Fruit fly (Drosophila melanogaster) whole organism, wandering third instar larva: Measurements from ENCODE around the gene BckdhA.

ENCODE experiments used
- Abd-B ChIP-seq: fragments of >200 bp; optimal IDR thresholded peaks from 2 replicates; lab custom pipeline; 2017; ENCODE audit warnings: missing biosample characterization, missing genetic modification characterization
- CG32264 ChIP-seq: fragments of 200-800 bp; sonication (Bioruptor generic); optimal IDR thresholded peaks from 2 replicates; lab custom pipeline; 2016; ENCODE audit warnings: missing biosample characterization, missing genetic modification characterization
- CG9705 ChIP-seq: fragments of 200-800 bp; sonication (Bioruptor generic); optimal IDR thresholded peaks from 2 replicates; lab custom pipeline; 2018; ENCODE audit warnings: missing biosample characterization, mild to moderate bottlenecking, missing genetic modification characterization
- CrebA ChIP-seq: fragments of 200-800 bp; sonication (Bioruptor generic); optimal IDR thresholded peaks from 2 replicates; lab custom pipeline; 2016; ENCODE audit warnings: missing biosample characterization, mild to moderate bottlenecking, missing genetic modification characterization, borderline replicate concordance
- Dif ChIP-seq: fragments of 200-275, 200-300 bp; sonication (Bioruptor generic); optimal IDR thresholded peaks from 2 replicates; lab custom pipeline; 2018; ENCODE audit warnings: missing biosample characterization, missing genetic modification characterization; ENCODE audit not compliant: partially characterized antibody
- GATAd ChIP-seq: sonication (Bioruptor generic); optimal IDR thresholded peaks from 2 replicates; lab custom pipeline; 2016; ENCODE audit warnings: missing biosample characterization, missing genetic modification characterization
- HLH106 ChIP-seq: fragments of 200-800 bp; optimal IDR thresholded peaks from 3 replicates; lab custom pipeline; 2019; ENCODE audit warnings: missing biosample characterization, mild to moderate bottlenecking, missing genetic modification characterization, moderate library complexity
- Hnf4 ChIP-seq: fragments of 200-800 bp; sonication (Bioruptor generic); optimal IDR thresholded peaks from 2 replicates; lab custom pipeline; 2016; ENCODE audit warnings: missing biosample characterization, mild to moderate bottlenecking, missing genetic modification characterization
- Hr83 ChIP-seq: fragments of 200-300 bp; sonication (Bioruptor generic); optimal IDR thresholded peaks from 2 replicates; lab custom pipeline; 2016; ENCODE audit warnings: missing biosample characterization, mild to moderate bottlenecking, missing genetic modification characterization, moderate library complexity; ENCODE audit not compliant: poor library complexity, severe bottlenecking
- Jra ChIP-seq: sonication (Bioruptor generic); optimal IDR thresholded peaks from 2 replicates; lab custom pipeline; 2016; ENCODE audit warnings: missing biosample characterization, missing genetic modification characterization
- Mio ChIP-seq: sonication (Bioruptor generic); optimal IDR thresholded peaks from 2 replicates; lab custom pipeline; 2016; ENCODE audit warnings: missing biosample characterization, missing genetic modification characterization
- Myc ChIP-seq: fragments of >200 bp; optimal IDR thresholded peaks from 2 replicates; lab custom pipeline; 2017
- N ChIP-seq: fragments of >200 bp; optimal IDR thresholded peaks from 2 replicates; lab custom pipeline; 2018; ENCODE audit warnings: missing biosample characterization, missing external identifiers, missing genetic modification characterization
- OdsH ChIP-seq: fragments of 200-800 bp; sonication (Bioruptor generic); optimal IDR thresholded peaks from 2 replicates; lab custom pipeline; 2016; ENCODE audit warnings: missing biosample characterization, mild to moderate bottlenecking, missing genetic modification characterization
- Rel ChIP-seq, 2 experiments: fragments of 200-800 bp; sonication (Bioruptor generic) in 1 of 2; optimal IDR thresholded peaks; 2 replicates in 1 of 2; 3 replicates in 1 of 2; lab custom pipeline; 2016 to 2019; ENCODE audit warnings: mild to moderate bottlenecking in 2 of 2, missing biosample characterization in 2 of 2, missing genetic modification characterization in 2 of 2, moderate library complexity in 1 of 2
- Sp1 ChIP-seq: fragments of 200-800 bp; sonication (Bioruptor generic); optimal IDR thresholded peaks from 3 replicates; lab custom pipeline; 2019; ENCODE audit warnings: missing biosample characterization, mild to moderate bottlenecking, missing genetic modification characterization, moderate library complexity
- Vsx2 ChIP-seq: fragments of 200-300, 225-300 bp; sonication (Bioruptor generic); optimal IDR thresholded peaks from 2 replicates; lab custom pipeline; 2018; ENCODE audit warnings: missing biosample characterization, missing genetic modification characterization; ENCODE audit not compliant: partially characterized antibody
- br ChIP-seq: fragments of 200-800 bp; sonication (Bioruptor generic); optimal IDR thresholded peaks from 2 replicates; lab custom pipeline; 2016; ENCODE audit warnings: missing biosample characterization, missing genetic modification characterization
- brk ChIP-seq: fragments of 200-800 bp; sonication (Bioruptor generic); optimal IDR thresholded peaks from 2 replicates; lab custom pipeline; 2016; ENCODE audit warnings: missing biosample characterization, mild to moderate bottlenecking, missing genetic modification characterization
- dl ChIP-seq, 2 experiments: fragments of 175-275, 200-275 bp in 1 of 2; fragments of 200-275 bp in 1 of 2; sonication (Bioruptor generic); optimal IDR thresholded peaks; lab custom pipeline; 2018; ENCODE audit warnings: mild to moderate bottlenecking in 2 of 2, missing biosample characterization in 2 of 2, missing genetic modification characterization in 2 of 2, moderate library complexity in 2 of 2; ENCODE audit not compliant: partially characterized antibody in 2 of 2, insufficient read depth in 1 of 2
- dmrt93B ChIP-seq: fragments of 200-800 bp; sonication (Bioruptor generic); optimal IDR thresholded peaks from 2 replicates; lab custom pipeline; 2018; ENCODE audit warnings: missing biosample characterization, mild to moderate bottlenecking, missing genetic modification characterization
- dsf ChIP-seq: sonication (Bioruptor generic); optimal IDR thresholded peaks from 2 replicates; lab custom pipeline; 2016; ENCODE audit warnings: missing biosample characterization, missing genetic modification characterization, borderline replicate concordance
- ey ChIP-seq: fragments of 200-800 bp; sonication (Bioruptor generic); optimal IDR thresholded peaks from 2 replicates; lab custom pipeline; 2016; ENCODE audit warnings: missing biosample characterization, missing genetic modification characterization
- foxo ChIP-seq, 2 experiments: fragments of 200-800 bp; sonication (Bioruptor generic); optimal IDR thresholded peaks; 2 replicates in 1 of 2; 3 replicates in 1 of 2; lab custom pipeline; 2016 to 2017; ENCODE audit warnings: missing biosample characterization in 2 of 2, missing genetic modification characterization in 2 of 2
- fru ChIP-seq: fragments of 200-800 bp; sonication (Bioruptor generic); optimal IDR thresholded peaks from 3 replicates; lab custom pipeline; 2016; ENCODE audit warnings: missing biosample characterization, mild to moderate bottlenecking, missing genetic modification characterization
- h ChIP-seq: fragments of 200-800 bp; sonication (Bioruptor generic); optimal IDR thresholded peaks from 3 replicates; lab custom pipeline; 2016; ENCODE audit warnings: missing biosample characterization, mild to moderate bottlenecking, missing genetic modification characterization
- jim ChIP-seq: fragments of 175-275, 200-325 bp; sonication (Bioruptor generic); optimal IDR thresholded peaks from 2 replicates; lab custom pipeline; 2016; ENCODE audit warnings: missing biosample characterization, mild to moderate bottlenecking, missing genetic modification characterization
- lola ChIP-seq: fragments of >200 bp; optimal IDR thresholded peaks from 2 replicates; lab custom pipeline; 2017; ENCODE audit warnings: missing biosample characterization, missing genetic modification characterization
- pan ChIP-seq: fragments of >200 bp; optimal IDR thresholded peaks from 2 replicates; lab custom pipeline; 2017
- psq ChIP-seq: fragments of 200-800 bp; sonication (Bioruptor generic); optimal IDR thresholded peaks from 3 replicates; lab custom pipeline; 2017; ENCODE audit warnings: missing biosample characterization, mild to moderate bottlenecking, missing genetic modification characterization, moderate library complexity
- rgr ChIP-seq: fragments of 200-800 bp; sonication (Bioruptor generic); optimal IDR thresholded peaks from 3 replicates; lab custom pipeline; 2016; ENCODE audit warnings: missing biosample characterization, mild to moderate bottlenecking, missing genetic modification characterization
- sage ChIP-seq: fragments of 200-800 bp; sonication (Bioruptor generic); optimal IDR thresholded peaks from 2 replicates; lab custom pipeline; 2016; ENCODE audit warnings: missing biosample characterization, mild to moderate bottlenecking, missing genetic modification characterization
- sv ChIP-seq: fragments of 200-800 bp; sonication (Bioruptor generic); optimal IDR thresholded peaks from 3 replicates; lab custom pipeline; 2016; ENCODE audit warnings: missing biosample characterization, missing genetic modification characterization
- tai ChIP-seq: sonication (Bioruptor generic); optimal IDR thresholded peaks from 2 replicates; lab custom pipeline; 2016; ENCODE audit warnings: missing biosample characterization, missing genetic modification characterization
- usp ChIP-seq: fragments of >200 bp; optimal IDR thresholded peaks from 2 replicates; lab custom pipeline; 2017; ENCODE audit warnings: missing biosample characterization, missing genetic modification characterization
- woc ChIP-seq: sonication (Bioruptor generic); optimal IDR thresholded peaks from 2 replicates; lab custom pipeline; 2016; ENCODE audit warnings: missing biosample characterization, mild to moderate bottlenecking, missing genetic modification characterization

BckdhA gene

DNA sequence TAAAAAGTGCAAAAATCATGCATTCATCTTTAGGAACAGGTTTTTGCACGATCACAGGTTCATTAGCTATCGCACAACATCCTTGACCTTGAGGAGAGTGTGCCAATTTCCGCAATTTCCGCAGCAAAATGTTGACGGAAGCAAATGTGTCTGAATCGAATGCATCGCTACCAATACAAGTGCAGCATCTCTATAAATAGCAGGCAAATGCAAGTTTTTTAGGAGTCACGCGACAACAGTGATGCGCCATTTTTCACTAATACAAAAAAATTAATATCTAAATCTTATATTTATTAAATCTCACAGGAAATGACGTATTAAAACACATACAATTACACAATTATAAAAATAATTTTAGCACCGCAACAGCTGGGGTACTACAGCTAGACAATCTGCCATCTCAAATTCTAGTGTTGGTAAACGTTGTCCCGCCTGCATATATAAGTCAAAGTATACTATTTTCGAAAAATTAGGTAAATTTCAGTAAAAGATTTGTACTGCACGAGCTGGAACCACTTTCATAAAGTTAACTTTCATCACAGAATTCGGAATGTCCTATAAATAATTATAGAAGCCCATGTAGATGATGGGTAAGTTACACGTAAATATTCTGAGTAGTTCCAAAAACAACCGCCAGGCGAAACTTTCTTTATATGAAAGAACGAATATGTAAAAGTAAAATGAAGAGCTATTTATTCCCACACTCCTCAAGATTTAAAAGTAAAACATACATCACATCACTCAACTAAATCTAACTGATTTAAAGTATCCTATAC lies 18.4 kb downstream of the BckdhA start, which contains the start of gene CG9399 (continued):
- peak; percentile 98 for TF ChIP-seq rgr
- TF ChIP-seq sage (GFP tag; lab: Kevin White, UChicago), result peak; percentile 89
- TF ChIP-seq CG32264, result peak; percentile 86

DNA sequence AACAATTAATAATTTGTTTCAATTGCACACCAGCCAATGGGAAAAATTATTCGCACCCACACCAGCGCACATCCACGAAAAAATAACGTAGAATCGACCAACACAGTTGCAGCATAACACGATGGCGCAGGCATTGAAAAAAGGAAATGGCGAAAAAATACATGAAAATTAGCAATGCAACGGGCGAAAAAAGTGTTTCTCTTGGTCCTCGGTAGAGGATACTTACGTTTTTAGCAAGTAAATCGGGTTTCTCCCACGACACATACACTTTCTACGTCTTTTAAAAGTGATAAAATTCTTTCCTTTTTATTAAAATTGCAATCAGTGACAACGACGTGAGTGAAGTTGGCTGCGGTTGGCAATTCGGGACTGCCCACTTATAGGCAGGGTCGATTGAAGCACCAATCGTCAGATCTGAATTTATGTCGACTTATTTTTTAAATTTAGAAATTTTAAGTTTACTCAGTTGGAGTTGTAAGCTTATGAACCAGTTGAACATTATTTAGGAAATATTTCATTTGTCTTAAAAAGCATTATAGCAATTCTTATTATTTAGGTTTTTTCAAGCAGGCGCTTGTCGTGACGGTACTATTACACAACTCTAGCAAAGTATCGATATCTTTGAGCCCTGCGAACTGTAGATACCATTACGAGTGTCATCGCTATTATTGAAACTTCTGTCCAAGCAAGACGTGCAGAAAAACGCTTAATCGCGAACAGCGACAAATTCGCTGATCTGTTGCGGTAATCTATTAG lies 22.0 kb downstream of the BckdhA start, which contains the start of the genes Kap-alpha3 and Son:
Gene Kap-alpha3, minus strand, starts transcription at position 352 of the 756 bp plus-strand sequence.
Gene Son, plus strand, starts transcription at position 661 of the 756 bp plus-strand sequence.
- TF ChIP-seq psq (GFP tag; lab: Kevin White, UChicago) (peak; percentile 80), N (no peak), sage (GFP tag; lab: Kevin White, UChicago) (peak; percentile 65), CG32264 (peak; percentile 84), foxo (GFP tag; optimal IDR thresholded peaks at IDR 0.05; lab: Kevin White, UChicago) (peak; percentile 58 to 92), ey (peak; percentile 86), br (GFP tag; lab: Kevin White, UChicago) (peak; percentile 91), HLH106 (tag; lab: Kevin White, UChicago) (peak; percentile 90), Abd-B (GFP tag; lab: Kevin White, UChicago) (no peak), rgr (peak; percentile 94), Mio (GFP tag; lab: Kevin White, UChicago) (peak; percentile 79), GATAd (GFP tag; lab: Kevin White, UChicago) (peak; percentile 33), jim (GFP tag; lab: Kevin White, UChicago) (no peak), brk (GFP tag; lab: Kevin White, UChicago) (no peak), lola (GFP tag; lab: Kevin White, UChicago) (no peak), usp (no peak), Myc (lab: Kevin White, UChicago) (peak; percentile 80), OdsH (GFP tag; lab: Kevin White, UChicago) (peak; percentile 82), CG9705 (GFP tag; lab: Kevin White, UChicago) (peak; percentile 95), sv (GFP tag; lab: Kevin White, UChicago) (peak; percentile 91), h (peak; percentile 92), Hr83 (GFP tag; lab: Kevin White, UChicago) (peak; percentile 83), tai (GFP tag; lab: Kevin White, UChicago) (no peak), dsf (peak; percentile 82), dl (GFP tag; optimal IDR thresholded peaks at IDR 0.05; lab: Kevin White, UChicago; ENCODE audit: insufficient read depth in 1 of 2, partially characterized antibody in 2 of 2) (no peak), pan (no peak), Vsx2 (no peak), CrebA (GFP tag; lab: Kevin White, UChicago) (no peak), Sp1 (GFP tag; lab: Kevin White, UChicago) (peak; percentile 91), dmrt93B (peak; percentile 96), Jra (GFP tag; lab: Kevin White, UChicago) (peak; percentile 88), Hnf4 (GFP tag; lab: Kevin White, UChicago) (peak; percentile 93), Dif (no peak), Rel (GFP tag; optimal IDR thresholded peaks at IDR 0.05; lab: Kevin White, UChicago) (no peak), Rel (tag; optimal IDR thresholded peaks at IDR 0.05; lab: Kevin White, UChicago) (peak; percentile 90), woc (peak; percentile 93), fru (GFP tag; lab: Kevin White, UChicago) (peak; percentile 91)
